Worm (Caenorhabditis elegans) whole organism, young adult: Measurements from ENCODE around the gene cyp-44A1.

ENCODE experiments used
- B0035.1 ChIP-seq: sonication (generic microtip); optimal IDR thresholded peaks from 2 replicates; lab custom pipeline; 2016; ENCODE audit warnings: missing genetic modification characterization, mild to moderate bottlenecking, missing compliant biosample characterization, missing genotype, missing genetic modification reagents
- C06A6.2 ChIP-seq: fragments of 200-800 bp; sonication (Bioruptor generic); conservative IDR thresholded peaks from 2 replicates; pipeline ENCODE4 v1.3.6; 2022; ENCODE audit warnings: missing genetic modification characterization, missing compliant biosample characterization
- C17E4.6 ChIP-seq: fragments of 200-800 bp; sonication (Bioruptor generic); IDR thresholded peaks from 2 replicates; pipeline ENCODE4 v1.3.6; 2022; ENCODE audit warnings: missing genetic modification reagents, missing genetic modification characterization, missing compliant biosample characterization
- D2030.7 ChIP-seq: fragments of 200-800 bp; sonication (Bioruptor generic); IDR thresholded peaks from 2 replicates; pipeline ENCODE4 v1.3.6; 2022; ENCODE audit warnings: missing genetic modification reagents, missing genetic modification characterization, missing compliant biosample characterization
- F39B2.1 ChIP-seq: fragments of 200-800 bp; sonication (Bioruptor generic); IDR thresholded peaks from 2 replicates; pipeline ENCODE4 v1.3.6; 2022; ENCODE audit warnings: missing genetic modification reagents, missing genetic modification characterization, missing compliant biosample characterization
- F49E8.2 ChIP-seq: sonication (generic microtip); optimal IDR thresholded peaks from 3 replicates; lab custom pipeline; 2017; ENCODE audit warnings: missing genetic modification characterization, mild to moderate bottlenecking, missing compliant biosample characterization, antibody characterized with exemption, moderate library complexity; ENCODE audit not compliant: insufficient read depth
- F52B5.7 ChIP-seq: sonication (generic microtip); optimal IDR thresholded peaks from 2 replicates; lab custom pipeline; 2016; ENCODE audit warnings: mild to moderate bottlenecking, missing genetic modification characterization, missing compliant biosample characterization
- F57A8.1 ChIP-seq: fragments of 200-800 bp; sonication (Bioruptor generic); optimal IDR thresholded peaks from 2 replicates; lab custom pipeline; 2018; ENCODE audit warnings: mild to moderate bottlenecking, missing genetic modification characterization, moderate library complexity, missing compliant biosample characterization
- Y53F4B.3 ChIP-seq: fragments of 200-800 bp; sonication (Bioruptor generic); IDR thresholded peaks from 2 replicates; pipeline ENCODE4 v1.3.6; 2022; ENCODE audit warnings: missing genetic modification reagents, missing genetic modification characterization, missing compliant biosample characterization
- Y56A3A.18 ChIP-seq: fragments of 200-800 bp; sonication (Bioruptor generic); IDR thresholded peaks from 2 replicates; pipeline ENCODE4 v1.3.6; 2022; ENCODE audit warnings: missing genetic modification reagents, missing genetic modification characterization, missing compliant biosample characterization
- Y67H2A.10 ChIP-seq: fragments of 200-800 bp; sonication (Bioruptor generic); conservative IDR thresholded peaks from 2 replicates; pipeline ENCODE4 v1.3.6; 2022; ENCODE audit warnings: missing genetic modification reagents, missing genetic modification characterization, missing compliant biosample characterization
- Y79H2A.3 ChIP-seq: fragments of 200-800 bp; sonication (Bioruptor generic); conservative IDR thresholded peaks from 2 replicates; pipeline ENCODE4 v1.3.6; 2022; ENCODE audit warnings: missing genetic modification reagents, missing genetic modification characterization, missing compliant biosample characterization
- Y95B8A.8 ChIP-seq: fragments of 200-800 bp; sonication (Bioruptor generic); IDR thresholded peaks from 2 replicates; pipeline ENCODE4 v1.3.6; 2022; ENCODE audit warnings: missing genetic modification reagents, missing genetic modification characterization, missing compliant biosample characterization
- aptf-3 ChIP-seq: fragments of 200-800 bp; sonication (Bioruptor generic); IDR thresholded peaks from 2 replicates; pipeline ENCODE4 v1.3.6; 2022; ENCODE audit warnings: missing genetic modification characterization, missing compliant biosample characterization
- atf-7 ChIP-seq: sonication (generic microtip); optimal IDR thresholded peaks from 2 replicates; lab custom pipeline; 2017; ENCODE audit warnings: mild to moderate bottlenecking, missing genetic modification characterization, missing compliant biosample characterization
- attf-3 ChIP-seq: fragments of 200-800 bp; sonication (Bioruptor generic); conservative IDR thresholded peaks from 2 replicates; pipeline ENCODE4 v1.3.6; 2022; ENCODE audit warnings: missing genetic modification reagents, missing genetic modification characterization, missing compliant biosample characterization
- bed-2 ChIP-seq: fragments of 200-800 bp; sonication (Bioruptor generic); IDR thresholded peaks from 2 replicates; pipeline ENCODE4 v1.3.6; 2022; ENCODE audit warnings: missing genetic modification reagents, missing genetic modification characterization, missing compliant biosample characterization
- ccch-3 ChIP-seq: fragments of 200-800 bp; sonication (Bioruptor generic); optimal IDR thresholded peaks from 2 replicates; lab custom pipeline; 2018; ENCODE audit warnings: mild to moderate bottlenecking, missing genetic modification characterization, missing compliant biosample characterization
- ceh-79 ChIP-seq: sonication (generic microtip); optimal IDR thresholded peaks from 2 replicates; lab custom pipeline; 2017; ENCODE audit warnings: mild to moderate bottlenecking, missing genetic modification characterization, missing compliant biosample characterization
- ceh-91 ChIP-seq: fragments of 200-800 bp; sonication (Bioruptor generic); IDR thresholded peaks from 2 replicates; pipeline ENCODE4 v1.3.6; 2022; ENCODE audit warnings: missing genetic modification reagents, missing genetic modification characterization, missing compliant biosample characterization
- die-1 ChIP-seq: sonication (generic microtip); optimal IDR thresholded peaks from 2 replicates; lab custom pipeline; 2016; ENCODE audit warnings: missing genotype, mild to moderate bottlenecking, missing genetic modification characterization, missing compliant biosample characterization
- efl-1 ChIP-seq: fragments of 150-350 bp; optimal IDR thresholded peaks from 2 replicates; lab custom pipeline; 2014; ENCODE audit warnings: missing biosample characterization, missing genetic modification reagents, missing genetic modification characterization
- egl-44 ChIP-seq: fragments of 200-800 bp; sonication (Bioruptor generic); IDR thresholded peaks from 2 replicates; pipeline ENCODE4 v1.3.6; 2022; ENCODE audit warnings: missing genetic modification reagents, missing genetic modification characterization, missing compliant biosample characterization
- gei-17 ChIP-seq: fragments of 200-800 bp; sonication (Bioruptor generic); optimal IDR thresholded peaks from 2 replicates; lab custom pipeline; 2018; ENCODE audit warnings: mild to moderate bottlenecking, missing genetic modification characterization, missing compliant biosample characterization
- hlh-12 ChIP-seq: sonication (generic microtip); optimal IDR thresholded peaks from 2 replicates; lab custom pipeline; 2016; ENCODE audit warnings: missing genetic modification characterization, missing compliant biosample characterization
- hlh-26 ChIP-seq: fragments of 200-800 bp; sonication (Bioruptor generic); conservative IDR thresholded peaks from 2 replicates; pipeline ENCODE4 v1.3.6; 2022; ENCODE audit warnings: missing genetic modification reagents, missing genetic modification characterization, missing compliant biosample characterization
- hmg-1.2 ChIP-seq: fragments of 200-800 bp; sonication (Bioruptor generic); IDR thresholded peaks from 2 replicates; pipeline ENCODE4 v1.3.6; 2022; ENCODE audit warnings: missing genetic modification reagents, missing genetic modification characterization, missing compliant biosample characterization
- hmg-20 ChIP-seq: fragments of 200-800 bp; sonication (Bioruptor generic); IDR thresholded peaks from 2 replicates; pipeline ENCODE4 v1.3.6; 2022; ENCODE audit warnings: missing genetic modification reagents, missing genetic modification characterization, missing compliant biosample characterization
- hsf-1 ChIP-seq: fragments of 200-800 bp; sonication (Bioruptor generic); IDR thresholded peaks from 2 replicates; pipeline ENCODE4 v1.3.6; 2022; ENCODE audit warnings: missing genetic modification reagents, missing genetic modification characterization, missing compliant biosample characterization
- lin-40 ChIP-seq: sonication (generic microtip); optimal IDR thresholded peaks from 2 replicates; lab custom pipeline; 2016; ENCODE audit warnings: missing genetic modification characterization, mild to moderate bottlenecking, missing compliant biosample characterization, missing genotype, missing genetic modification reagents
- lin-54 ChIP-seq: fragments of 200-800 bp; sonication (Bioruptor generic); optimal IDR thresholded peaks from 2 replicates; lab custom pipeline; 2018; ENCODE audit warnings: mild to moderate bottlenecking, missing genetic modification characterization, missing compliant biosample characterization
- madf-3 ChIP-seq: fragments of 200-800 bp; sonication (Bioruptor generic); IDR thresholded peaks from 2 replicates; pipeline ENCODE4 v1.3.6; 2022; ENCODE audit warnings: missing genetic modification reagents, missing genetic modification characterization, missing compliant biosample characterization
- madf-6 ChIP-seq: fragments of 200-800 bp; sonication (Bioruptor generic); IDR thresholded peaks from 2 replicates; pipeline ENCODE4 v1.3.6; 2022; ENCODE audit warnings: missing genetic modification reagents, missing genetic modification characterization, missing compliant biosample characterization
- mel-28 ChIP-seq: sonication (generic microtip); optimal IDR thresholded peaks from 2 replicates; lab custom pipeline; 2016; ENCODE audit warnings: borderline replicate concordance, mild to moderate bottlenecking, missing genetic modification characterization, missing compliant biosample characterization
- nhr-179 ChIP-seq: sonication (generic microtip); optimal IDR thresholded peaks from 2 replicates; lab custom pipeline; 2016; ENCODE audit warnings: mild to moderate bottlenecking, missing genetic modification characterization, missing compliant biosample characterization
- nhr-27 ChIP-seq: fragments of 200-800 bp; sonication (Bioruptor generic); optimal IDR thresholded peaks from 2 replicates; lab custom pipeline; 2018; ENCODE audit warnings: mild to moderate bottlenecking, missing genetic modification characterization, moderate library complexity, missing compliant biosample characterization
- nhr-90 ChIP-seq: sonication (generic microtip); optimal IDR thresholded peaks from 2 replicates; lab custom pipeline; 2016; ENCODE audit warnings: missing genotype, mild to moderate bottlenecking, missing genetic modification characterization, missing compliant biosample characterization
- pha-4 ChIP-seq: fragments of 150-350 bp; sonication (generic microtip); optimal IDR thresholded peaks from 2 replicates; lab custom pipeline; 2014; ENCODE audit warnings: missing biosample characterization, missing genetic modification reagents, missing genetic modification characterization
- rec-8 ChIP-seq, 2 experiments: sonication (generic microtip); optimal IDR thresholded peaks; 2 replicates each; lab custom pipeline; 2016; ENCODE audit warnings: mild to moderate bottlenecking in 2 of 2, missing genetic modification characterization in 2 of 2, missing genetic modification reagents in 2 of 2, missing genotype in 2 of 2, missing biosample characterization in 1 of 2, missing compliant biosample characterization in 1 of 2, moderate library complexity in 1 of 2
- sdz-38 ChIP-seq: sonication (generic microtip); optimal IDR thresholded peaks from 2 replicates; lab custom pipeline; 2016; ENCODE audit warnings: missing genotype, missing genetic modification characterization, missing compliant biosample characterization
- sea-2 ChIP-seq: fragments of 200-800 bp; sonication (Bioruptor generic); IDR thresholded peaks from 2 replicates; pipeline ENCODE4 v1.3.6; 2022; ENCODE audit warnings: missing genetic modification characterization, missing compliant biosample characterization
- snpc-1.3 ChIP-seq: sonication (generic microtip); optimal IDR thresholded peaks from 2 replicates; lab custom pipeline; 2017; ENCODE audit warnings: missing genetic modification characterization, mild to moderate bottlenecking, missing compliant biosample characterization, antibody characterized with exemption, moderate library complexity, missing genotype, missing genetic modification reagents; ENCODE audit not compliant: insufficient read depth
- snpc-3.4 ChIP-seq: sonication (generic microtip); optimal IDR thresholded peaks from 2 replicates; lab custom pipeline; 2017; ENCODE audit warnings: missing genetic modification characterization, mild to moderate bottlenecking, missing compliant biosample characterization, antibody characterized with exemption, moderate library complexity, missing genotype, missing genetic modification reagents
- snpc-4 ChIP-seq, 5 experiments: fragments of 150-350 bp in 1 of 5; sonication (generic microtip) in 4 of 5; optimal IDR thresholded peaks; 2 replicates each; lab custom pipeline; 2014 to 2018; ENCODE audit warnings: missing genetic modification characterization in 5 of 5, missing biosample characterization in 3 of 5, antibody characterized with exemption in 2 of 5, mild to moderate bottlenecking in 2 of 5, missing compliant biosample characterization in 2 of 5, missing genotype in 2 of 5, moderate library complexity in 2 of 5, missing genetic modification reagents in 1 of 5
- tlf-1 ChIP-seq: fragments of 200-800 bp; sonication (Bioruptor generic); optimal IDR thresholded peaks from 2 replicates; lab custom pipeline; 2018; ENCODE audit warnings: mild to moderate bottlenecking, missing genetic modification characterization, missing compliant biosample characterization
- unc-62 ChIP-seq: fragments of 150-350 bp; optimal IDR thresholded peaks from 2 replicates; lab custom pipeline; 2014; ENCODE audit warnings: missing biosample characterization, missing genetic modification reagents, missing genetic modification characterization
- zim-3 ChIP-seq: sonication (generic microtip); optimal IDR thresholded peaks from 2 replicates; lab custom pipeline; 2017; ENCODE audit warnings: mild to moderate bottlenecking, missing genetic modification characterization, moderate library complexity, missing compliant biosample characterization
- ztf-28 ChIP-seq: fragments of 200-800 bp; sonication (Bioruptor generic); IDR thresholded peaks from 2 replicates; pipeline ENCODE4 v1.3.6; 2022; ENCODE audit warnings: missing genetic modification reagents, missing genetic modification characterization, missing compliant biosample characterization

cyp-44A1 gene

ce11 chrII:5473946-5474423 is 29.9 kb upstream of the cyp-44A1 start, which contains the start of gene mrps-16:
Gene mrps-16 (plus strand): TSS chrII:5474373.
- TF ChIP-seq rec-8 (tag; optimal IDR thresholded peaks at IDR 0.05; lab: Kevin White, UChicago) (no peak), ccch-3 (GFP tag; lab: Kevin White, UChicago) (no peak), bed-2 (GFP tag; lab: Robert Waterston, UW) (no peak), Y53F4B.3 (GFP tag; lab: Robert Waterston, UW) (no peak), madf-3 (0 out of 2 replicates have a peak, but pooled peaks have one; percentile 50), F52B5.7 (tag; lab: Kevin White, UChicago) (no peak), Y95B8A.8 (no peak), nhr-27 (no peak), F49E8.2 (tag; lab: Kevin White, UChicago) (no peak), mel-28 (no peak), efl-1 (GFP tag; lab: Kevin White, UChicago) (peak; percentile 85), atf-7 (tag; lab: Kevin White, UChicago) (no peak), sdz-38 (tag; lab: Kevin White, UChicago) (no peak), tlf-1 (GFP tag; lab: Kevin White, UChicago) (no peak), F57A8.1 (no peak), pha-4 (no peak), madf-6 (GFP tag; lab: Robert Waterston, UW) (peak; percentile 83), D2030.7 (GFP tag; lab: Robert Waterston, UW) (peak; percentile 55; the same call in 1 of the 2 replicates), die-1 (tag; lab: Kevin White, UChicago) (no peak), C17E4.6 (GFP tag; lab: Robert Waterston, UW) (no peak), nhr-90 (tag; lab: Kevin White, UChicago) (no peak), lin-40 (tag; lab: Kevin White, UChicago) (peak; percentile 23), attf-3 (GFP tag; lab: Robert Waterston, UW) (no peak), nhr-179 (no peak), hlh-26 (GFP tag; lab: Robert Waterston, UW) (no peak), Y56A3A.18 (no peak), sea-2 (GFP tag; lab: Robert Waterston, UW) (no peak), snpc-4 (GFP tag; optimal IDR thresholded peaks at IDR 0.05; lab: Kevin White, UChicago) (peak; percentile 17), snpc-4 (tag; optimal IDR thresholded peaks at IDR 0.05; lab: Kevin White, UChicago) (peak in 2 of 4 experiments; percentile 23 to 50), egl-44 (GFP tag; lab: Robert Waterston, UW) (no peak), zim-3 (tag; lab: Kevin White, UChicago) (no peak), hsf-1 (GFP tag; lab: Robert Waterston, UW) (no peak), lin-54 (GFP tag; lab: Kevin White, UChicago) (peak; percentile 87), ceh-79 (no peak), B0035.1 (tag; lab: Kevin White, UChicago) (no peak), Y67H2A.10 (GFP tag; lab: Robert Waterston, UW) (no peak), hmg-1.2 (GFP tag; lab: Robert Waterston, UW) (peak; percentile 31; the same call in 1 of the 2 replicates), snpc-3.4 (tag; lab: Kevin White, UChicago) (no peak), hmg-20 (GFP tag; lab: Robert Waterston, UW) (no peak), aptf-3 (GFP tag; lab: Robert Waterston, UW) (no peak), F39B2.1 (GFP tag; lab: Robert Waterston, UW) (no peak), hlh-12 (tag; lab: Kevin White, UChicago) (no peak), Y79H2A.3 (GFP tag; lab: Robert Waterston, UW) (no peak), snpc-1.3 (tag; lab: Kevin White, UChicago) (peak; percentile 30), gei-17 (no peak), ztf-28 (GFP tag; lab: Robert Waterston, UW) (no peak), unc-62 (GFP tag; lab: Kevin White, UChicago) (no peak), ceh-91 (GFP tag; lab: Robert Waterston, UW) (0 out of 2 replicates have a peak, but pooled peaks have one; percentile 17), C06A6.2 (GFP tag; lab: Robert Waterston, UW) (no peak)
